Worm (Caenorhabditis elegans) whole organism, midembryonic: ENCODE results near the gene C02B8.6.

Source experiments
- T22C8.4 ChIP-seq: fragments of 200-800 bp; sonication (Bioruptor generic); IDR thresholded peaks from 2 replicates; pipeline ENCODE4 v1.3.6; 2022; ENCODE audit warnings: missing genetic modification characterization, missing compliant biosample characterization
- cog-1 ChIP-seq: sonication (generic microtip); optimal IDR thresholded peaks from 2 replicates; lab custom pipeline; 2016; ENCODE audit warnings: missing genetic modification characterization, missing compliant biosample characterization
- flt-1 ChIP-seq: fragments of 200-800 bp; sonication (Bioruptor generic); IDR thresholded peaks from 2 replicates; pipeline ENCODE4 v1.3.6; 2022; ENCODE audit warnings: missing genetic modification characterization, missing compliant biosample characterization
- klf-2 ChIP-seq: fragments of 200-800 bp; sonication (Bioruptor generic); conservative IDR thresholded peaks from 2 replicates; pipeline ENCODE4 v1.3.6; 2022; ENCODE audit warnings: missing genetic modification reagents, missing genetic modification characterization, missing compliant biosample characterization
- med-1 ChIP-seq: sonication (generic microtip); optimal IDR thresholded peaks from 2 replicates; lab custom pipeline; 2017; ENCODE audit warnings: missing genetic modification characterization, mild to moderate bottlenecking, missing compliant biosample characterization, antibody characterized with exemption, missing genetic modification reagents; ENCODE audit not compliant: insufficient read depth
- ref-1 ChIP-seq: fragments of 200-800 bp; sonication (Bioruptor generic); conservative IDR thresholded peaks from 2 replicates; pipeline ENCODE4 v1.3.6; 2022; ENCODE audit warnings: missing genetic modification reagents, missing genetic modification characterization, missing compliant biosample characterization
- tab-1 ChIP-seq: fragments of 200-800 bp; sonication (Bioruptor generic); IDR thresholded peaks from 2 replicates; pipeline ENCODE4 v1.3.6; 2022; ENCODE audit warnings: missing genetic modification characterization, missing compliant biosample characterization

DNA sequence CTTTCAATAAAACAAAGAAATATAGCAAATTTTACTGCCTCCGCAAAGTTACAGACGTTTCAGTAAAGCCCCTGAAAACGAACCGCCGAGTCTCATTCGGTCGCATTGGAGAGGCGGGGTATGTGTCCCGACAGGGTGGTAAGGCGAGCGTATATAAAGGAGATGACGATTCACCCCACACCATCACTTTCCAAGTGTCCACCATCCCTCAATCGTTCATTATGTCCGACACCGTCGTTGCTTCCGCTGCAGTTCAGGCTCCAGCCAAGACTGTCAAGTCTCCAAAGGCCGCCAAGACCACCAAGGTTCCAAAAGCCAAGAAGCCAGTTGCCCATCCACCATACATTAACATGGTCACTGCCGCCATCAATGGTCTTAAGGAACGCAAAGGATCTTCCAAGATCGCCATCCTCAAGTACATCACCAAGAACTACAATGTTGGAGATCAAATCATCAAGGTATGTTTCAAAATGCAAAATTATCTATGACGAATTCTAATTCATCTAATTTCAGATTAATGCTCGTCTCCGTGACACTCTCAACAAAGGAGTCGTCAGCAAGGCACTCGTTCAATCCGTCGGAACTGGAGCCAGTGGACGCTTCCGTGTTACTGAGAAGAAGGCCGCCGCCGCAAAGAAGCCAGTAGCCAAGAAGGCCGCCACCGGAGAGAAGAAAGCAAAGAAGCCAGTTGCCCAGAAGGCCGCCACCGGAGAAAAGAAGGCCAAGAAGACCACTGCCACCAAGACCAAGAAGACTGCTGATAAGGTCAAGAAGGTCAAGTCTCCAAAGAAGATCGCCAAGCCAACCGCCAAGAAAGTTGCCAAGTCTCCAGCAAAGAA, 23.1 kb upstream of the C02B8.6 start, which contains the start of gene hil-3:
- TF ChIP-seq T22C8.4 (GFP tag; lab: Robert Waterston, UW), result no peak
- TF ChIP-seq flt-1, result no peak
- TF ChIP-seq klf-2 (GFP tag; lab: Robert Waterston, UW), result 0 out of 2 replicates have a peak, but pooled peaks have one; percentile 36
- no peak for TF ChIP-seq med-1 (GFP tag; lab: Kevin White, UChicago)
- TF ChIP-seq cog-1 (tag; lab: Kevin White, UChicago), result peak; percentile 15
- TF ChIP-seq ref-1 (GFP tag; lab: Robert Waterston, UW), result no peak
- no peak for TF ChIP-seq tab-1 (GFP tag; lab: Robert Waterston, UW)
